Fruit fly (Drosophila melanogaster): ENCODE measurements around the gene ck.

The ck gene

DNA sequence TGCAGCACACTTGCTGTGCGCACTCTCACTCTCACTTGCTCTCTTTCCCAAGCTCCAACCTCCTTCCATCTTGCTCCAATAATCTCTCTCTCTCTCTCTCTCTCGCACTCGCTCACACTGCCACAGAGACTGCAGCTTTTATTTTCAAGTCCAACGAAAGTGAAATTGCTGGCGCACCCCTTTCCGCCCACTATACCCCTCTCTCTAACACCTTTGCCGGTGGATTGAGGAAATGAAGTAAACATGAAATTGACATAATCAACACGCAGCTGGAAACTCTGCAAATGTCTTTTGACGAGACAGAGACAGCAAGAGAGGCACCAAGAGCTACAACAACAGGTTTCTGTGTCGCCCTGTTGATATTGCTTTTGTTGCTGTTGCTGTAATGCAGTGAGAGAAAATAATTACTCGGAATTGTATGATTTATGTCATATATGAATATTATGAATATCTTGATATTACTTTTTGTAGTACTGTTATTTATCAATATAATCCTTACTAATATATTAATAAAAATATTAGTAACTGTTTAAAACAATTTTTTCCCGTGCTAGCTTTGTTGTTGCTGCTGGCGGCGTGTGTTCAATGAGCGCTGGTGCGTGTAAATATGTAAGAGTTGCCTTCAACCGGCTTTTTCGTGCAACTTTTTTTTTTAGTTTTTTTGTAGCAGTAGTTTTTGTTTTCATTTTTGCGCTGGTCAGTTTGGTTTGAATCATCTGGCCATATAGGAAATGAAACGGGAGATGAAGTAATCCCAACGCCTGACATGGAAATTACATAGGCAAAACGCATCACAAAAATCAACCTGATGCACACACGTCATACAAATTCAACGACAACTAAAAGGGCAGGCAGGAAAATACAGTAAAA lies 61.8 kb downstream of the ck start (continued):
- TF ChIP-seq fd85E (GFP tag; optimal IDR thresholded peaks at IDR 0.05) (peak; percentile 63), CG6163 (GFP tag; IDR thresholded peaks at IDR 0.05) (peak; percentile 97), spab (GFP tag; optimal IDR thresholded peaks at IDR 0.05) (peak; percentile 94), cyc (GFP tag; optimal IDR thresholded peaks at IDR 0.05) (peak; percentile 77), Hr4 (GFP tag; optimal IDR thresholded peaks at IDR 0.05) (peak; percentile 89), CG8119 (GFP tag; IDR thresholded peaks at IDR 0.05) (peak; percentile 97), Ets96B (tag; optimal IDR thresholded peaks at IDR 0.05) (peak; percentile 98), Hr38 (GFP tag; optimal IDR thresholded peaks at IDR 0.05) (peak; percentile 13), Lpt (GFP tag; optimal IDR thresholded peaks at IDR 0.05) (peak; percentile 88), Eip93F (GFP tag; optimal IDR thresholded peaks at IDR 0.05) (peak; percentile 66), CG3919 (GFP tag; optimal IDR thresholded peaks at IDR 0.05) (peak; percentile 94), Sox102F (GFP tag; optimal IDR thresholded peaks at IDR 0.05) (peak; percentile 79), CG6792 (GFP tag; optimal IDR thresholded peaks at IDR 0.05) (peak; percentile 91), CG4318 (GFP tag; optimal IDR thresholded peaks at IDR 0.05) (peak; percentile 87), dac (GFP tag; optimal IDR thresholded peaks at IDR 0.05) (peak; percentile 77), Eip78C (GFP tag) (peak; percentile 98), Sox15 (GFP tag; optimal IDR thresholded peaks at IDR 0.05) (peak; percentile 83), CG16779 (tag; optimal IDR thresholded peaks at IDR 0.05) (peak; percentile 83), CG6808 (GFP tag; optimal IDR thresholded peaks at IDR 0.05) (peak; percentile 94), CG10669 (GFP tag; optimal IDR thresholded peaks at IDR 0.05) (peak; percentile 95), Gug (GFP tag; IDR thresholded peaks at IDR 0.05) (peak; percentile 94), CG6276 (GFP tag; optimal IDR thresholded peaks at IDR 0.05) (peak; percentile 86), Ets21C (GFP tag; optimal IDR thresholded peaks at IDR 0.05) (peak; percentile 66), eg (GFP tag; IDR thresholded peaks at IDR 0.05) (peak; percentile 97), CG11902 (GFP tag; optimal IDR thresholded peaks at IDR 0.05) (peak; percentile 83), Met (GFP tag; optimal IDR thresholded peaks at IDR 0.05) (peak; percentile 83), salr (GFP tag; optimal IDR thresholded peaks at IDR 0.05) (peak; percentile 87 to 88), CG15336 (GFP tag; IDR thresholded peaks at IDR 0.05) (peak; percentile 97), CG9139 (GFP tag; optimal IDR thresholded peaks at IDR 0.05) (peak; percentile 90), dsx (GFP tag; optimal IDR thresholded peaks at IDR 0.05; ENCODE audit: poor library complexity, severe bottlenecking) (peak; percentile 97), CG10631 (GFP tag; optimal IDR thresholded peaks at IDR 0.05) (peak; percentile 97), CG3032 (tag; optimal IDR thresholded peaks at IDR 0.05) (peak; percentile 97), Sox14 (GFP tag; optimal IDR thresholded peaks at IDR 0.05) (peak; percentile 78), Smox (GFP tag; optimal IDR thresholded peaks at IDR 0.05) (peak; percentile 71), Blimp-1 (GFP tag; optimal IDR thresholded peaks at IDR 0.05) (peak; percentile 100), CG32006 (GFP tag; optimal IDR thresholded peaks at IDR 0.05) (peak; percentile 96)
